Fruit fly (Drosophila melanogaster): ENCODE results near the gene Xport-A.
A peak's percentile ranks its signal among the peaks of the same experiment; 100 is the strongest.

The Xport-A gene

dm6 chr3R:19905932-19906439, 9.2 kb downstream of the Xport-A start (continued):
- TF ChIP-seq CG10274 (GFP tag; optimal IDR thresholded peaks at IDR 0.05) (peak; percentile 65), Fer1 (GFP tag; optimal IDR thresholded peaks at IDR 0.05) (peak; percentile 90), CG7745 (tag; optimal IDR thresholded peaks at IDR 0.05) (no peak), CG15479 (GFP tag; optimal IDR thresholded peaks at IDR 0.05) (no peak), prd (optimal IDR thresholded peaks at IDR 0.05) (no peak), prd (GFP tag; IDR thresholded peaks at IDR 0.05) (peak; percentile 85), Dbx (GFP tag; IDR thresholded peaks at IDR 0.05) (peak; percentile 88), pros (GFP tag; optimal IDR thresholded peaks at IDR 0.05) (no peak), zen (tag; optimal IDR thresholded peaks at IDR 0.05) (peak; percentile 41), rib (GFP tag; IDR thresholded peaks at IDR 0.05) (peak; percentile 73), stc (GFP tag; IDR thresholded peaks at IDR 0.05) (peak; percentile 81), Hmx (GFP tag; optimal IDR thresholded peaks at IDR 0.05) (no peak), emc (GFP tag; optimal IDR thresholded peaks at IDR 0.05) (peak; percentile 4), CG7987 (GFP tag; optimal IDR thresholded peaks at IDR 0.05) (peak; percentile 35), Trl (optimal IDR thresholded peaks at IDR 0.05) (no peak), Trl (GFP tag; optimal IDR thresholded peaks at IDR 0.05) (peak; percentile 76), YL-1 (GFP tag; optimal IDR thresholded peaks at IDR 0.05) (peak; percentile 39), CG7928 (GFP tag; optimal IDR thresholded peaks at IDR 0.05) (no peak), twi (tag; optimal IDR thresholded peaks at IDR 0.05) (peak; percentile 20), gem (tag; optimal IDR thresholded peaks at IDR 0.05) (peak; percentile 82), CG30020 (tag; optimal IDR thresholded peaks at IDR 0.05) (no peak), klu (GFP tag; IDR thresholded peaks at IDR 0.05) (peak; percentile 58; the same call in 1 of the 2 replicates), CG9727 (GFP tag; optimal IDR thresholded peaks at IDR 0.05) (peak; percentile 68), Jarid2 (GFP tag; optimal IDR thresholded peaks at IDR 0.05) (no peak), CG4707 (GFP tag; optimal IDR thresholded peaks at IDR 0.05) (peak; percentile 98), tna (GFP tag; IDR thresholded peaks at IDR 0.05; ENCODE audit: partially characterized antibody) (no peak), CG33557 (GFP tag; optimal IDR thresholded peaks at IDR 0.05) (no peak), Fer2 (tag; optimal IDR thresholded peaks at IDR 0.05) (peak; percentile 30), dan (GFP tag; IDR thresholded peaks at IDR 0.05) (no peak), CG9817 (tag; optimal IDR thresholded peaks at IDR 0.05) (peak; percentile 66), CG11456 (GFP tag; IDR thresholded peaks at IDR 0.05) (peak; percentile 80), Med (GFP tag) (peak; percentile 92), cas (GFP tag; IDR thresholded peaks at IDR 0.05) (peak; percentile 49; the same call in 1 of the 2 replicates), CG9609 (GFP tag; optimal IDR thresholded peaks at IDR 0.05) (peak; percentile 79), az2 (GFP tag; optimal IDR thresholded peaks at IDR 0.05) (peak; percentile 79), NC2α (GFP tag; optimal IDR thresholded peaks at IDR 0.05) (peak; percentile 28), CG4282 (GFP tag; optimal IDR thresholded peaks at IDR 0.05) (peak; percentile 69), trem (tag; optimal IDR thresholded peaks at IDR 0.05) (peak; percentile 36), CG17568 (GFP tag; optimal IDR thresholded peaks at IDR 0.05) (peak; percentile 61), zen2 (GFP tag; IDR thresholded peaks at IDR 0.05; ENCODE audit: partially characterized antibody) (no peak), CG6854 (GFP tag; optimal IDR thresholded peaks at IDR 0.05) (peak; percentile 51), CoRest (tag; optimal IDR thresholded peaks at IDR 0.05) (peak; percentile 79), CG10565 (GFP tag; optimal IDR thresholded peaks at IDR 0.05) (no peak), abd-A (tag; optimal IDR thresholded peaks at IDR 0.05) (peak; percentile 58), ind (GFP tag; optimal IDR thresholded peaks at IDR 0.05) (peak; percentile 85), CG7839 (tag; optimal IDR thresholded peaks at IDR 0.05) (peak; percentile 78), CG31388 (GFP tag; optimal IDR thresholded peaks at IDR 0.05) (no peak), da (GFP tag; optimal IDR thresholded peaks at IDR 0.05) (peak; percentile 48), aop (GFP tag; IDR thresholded peaks at IDR 0.05) (no peak), Bdp1 (GFP tag; optimal IDR thresholded peaks at IDR 0.05) (peak; percentile 61), HLH3B (GFP tag; IDR thresholded peaks at IDR 0.05) (peak; percentile 76)

Data from whole organism, embryonic.